Worm (Caenorhabditis elegans) whole organism, early embryonic: ENCODE results near the gene T24D8.6.

Experiments
- ceh-13 ChIP-seq: fragments of 200-800 bp; sonication (Bioruptor generic); optimal IDR thresholded peaks from 2 replicates; lab custom pipeline; 2018; ENCODE audit warnings: mild to moderate bottlenecking, missing genetic modification characterization, missing compliant biosample characterization
- flt-1 ChIP-seq: fragments of 200-800 bp; sonication (Bioruptor generic); IDR thresholded peaks from 2 replicates; pipeline ENCODE4 v1.3.6; 2022; ENCODE audit warnings: missing genetic modification characterization, missing compliant biosample characterization
- scrt-1 ChIP-seq: fragments of 200-800 bp; sonication (Bioruptor generic); IDR thresholded peaks from 2 replicates; pipeline ENCODE4 v1.3.6; 2022; ENCODE audit warnings: missing genetic modification characterization, missing compliant biosample characterization
- tbx-37 ChIP-seq: fragments of 200-800 bp; sonication (Bioruptor generic); conservative IDR thresholded peaks from 2 replicates; pipeline ENCODE4 v1.3.6; 2022; ENCODE audit warnings: missing genetic modification reagents, missing genetic modification characterization, missing compliant biosample characterization
- tra-4 ChIP-seq: sonication (generic microtip); optimal IDR thresholded peaks from 2 replicates; lab custom pipeline; 2017; ENCODE audit warnings: missing genetic modification characterization, missing compliant biosample characterization

DNA sequence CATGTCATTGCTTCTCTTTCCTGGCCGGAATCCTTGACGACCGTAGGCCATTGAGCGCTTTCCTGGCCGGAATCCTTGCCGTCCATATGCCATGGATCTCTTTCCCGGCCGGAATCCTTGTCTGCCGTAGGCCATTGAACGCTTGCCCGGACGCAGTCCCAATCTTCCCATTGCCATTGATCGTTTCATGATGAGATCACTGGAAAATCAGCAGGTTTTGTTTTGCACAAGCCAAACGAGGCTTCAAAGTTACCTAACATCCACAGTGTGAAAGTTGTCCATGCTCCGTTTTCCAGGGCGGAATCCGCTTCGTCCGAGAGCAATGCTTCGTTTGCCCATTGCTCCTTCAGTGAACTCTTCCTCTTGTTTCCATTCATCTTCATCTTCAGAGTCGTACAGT, 21.7 kb downstream of the T24D8.6 start:
- TF ChIP-seq flt-1 (no peak), scrt-1 (GFP tag; lab: Robert Waterston, UW) (no peak), ceh-13 (GFP tag; lab: Kevin White, UChicago) (no peak), tra-4 (no peak), tbx-37 (GFP tag; lab: Robert Waterston, UW) (no peak)
